Worm (Caenorhabditis elegans) whole organism, late embryonic: ENCODE data around the gene F10E7.11.
A peak's percentile ranks its signal among the peaks of the same experiment; 100 is the strongest.

ENCODE experiments used
- C08G9.2 ChIP-seq: sonication (generic microtip); optimal IDR thresholded peaks from 2 replicates; lab custom pipeline; 2016; ENCODE audit warnings: mild to moderate bottlenecking, missing genetic modification characterization, moderate library complexity, missing compliant biosample characterization
- F13H6.1 ChIP-seq: sonication (generic microtip); optimal IDR thresholded peaks from 2 replicates; lab custom pipeline; 2016; ENCODE audit warnings: missing genetic modification characterization, missing compliant biosample characterization
- T23F11.4 ChIP-seq: fragments of 200-800 bp; sonication (Bioruptor generic); optimal IDR thresholded peaks from 2 replicates; lab custom pipeline; 2018; ENCODE audit warnings: mild to moderate bottlenecking, missing genetic modification characterization, missing compliant biosample characterization
- Y22D7AL.16 ChIP-seq: sonication (generic microtip); optimal IDR thresholded peaks from 2 replicates; lab custom pipeline; 2016; ENCODE audit warnings: missing genetic modification characterization, missing compliant biosample characterization
- ahr-1 ChIP-seq: sonication (generic microtip); optimal IDR thresholded peaks from 2 replicates; lab custom pipeline; 2016; ENCODE audit warnings: missing genetic modification characterization, missing compliant biosample characterization
- ama-1 ChIP-seq: fragments of 150-350 bp; optimal IDR thresholded peaks from 2 replicates; lab custom pipeline; 2014
- ceh-19 ChIP-seq: fragments of 200-800 bp; sonication (Bioruptor generic); optimal IDR thresholded peaks from 2 replicates; lab custom pipeline; 2018; ENCODE audit warnings: mild to moderate bottlenecking, missing genetic modification characterization, missing compliant biosample characterization
- ceh-2 ChIP-seq: sonication (generic microtip); optimal IDR thresholded peaks from 2 replicates; lab custom pipeline; 2016; ENCODE audit warnings: missing genotype, missing genetic modification characterization, missing compliant biosample characterization
- ceh-24 ChIP-seq: sonication (generic microtip); optimal IDR thresholded peaks from 2 replicates; lab custom pipeline; 2016; ENCODE audit warnings: mild to moderate bottlenecking, missing genetic modification characterization, missing compliant biosample characterization
- ceh-30 ChIP-seq: fragments of 150-350 bp; optimal IDR thresholded peaks from 2 replicates; lab custom pipeline; 2014; ENCODE audit warnings: missing biosample characterization, missing genetic modification characterization
- ceh-45 ChIP-seq: fragments of 200-800 bp; sonication (Bioruptor generic); IDR thresholded peaks from 2 replicates; pipeline ENCODE4 v1.3.6; 2022; ENCODE audit warnings: missing genetic modification reagents, missing genetic modification characterization, missing compliant biosample characterization
- ceh-48 ChIP-seq: sonication (generic microtip); optimal IDR thresholded peaks from 2 replicates; lab custom pipeline; 2016; ENCODE audit warnings: missing genetic modification characterization, inconsistent platforms, missing compliant biosample characterization
- ceh-6 ChIP-seq: fragments of 200-800 bp; sonication (Bioruptor generic); optimal IDR thresholded peaks from 2 replicates; lab custom pipeline; 2018; ENCODE audit warnings: mild to moderate bottlenecking, missing genetic modification characterization, missing compliant biosample characterization
- ceh-9 ChIP-seq: sonication (generic microtip); optimal IDR thresholded peaks from 2 replicates; lab custom pipeline; 2016; ENCODE audit warnings: mild to moderate bottlenecking, missing genetic modification characterization, inconsistent platforms, missing compliant biosample characterization
- dmd-4 ChIP-seq: sonication (generic microtip); optimal IDR thresholded peaks from 2 replicates; lab custom pipeline; 2016; ENCODE audit warnings: borderline replicate concordance, missing genetic modification characterization, missing compliant biosample characterization
- elt-4 ChIP-seq: sonication (generic microtip); optimal IDR thresholded peaks from 2 replicates; lab custom pipeline; 2016; ENCODE audit warnings: missing genetic modification characterization, missing compliant biosample characterization
- fkh-10 ChIP-seq: fragments of 150-350 bp; optimal IDR thresholded peaks from 2 replicates; lab custom pipeline; 2014; ENCODE audit warnings: missing biosample characterization, missing genetic modification reagents, missing genetic modification characterization
- hlh-13 ChIP-seq: fragments of 200-800 bp; sonication (Bioruptor generic); optimal IDR thresholded peaks from 2 replicates; lab custom pipeline; 2018; ENCODE audit warnings: mild to moderate bottlenecking, missing genetic modification characterization, missing compliant biosample characterization
- hlh-15 ChIP-seq: sonication (generic microtip); optimal IDR thresholded peaks from 2 replicates; lab custom pipeline; 2016; ENCODE audit warnings: missing genetic modification characterization, missing compliant biosample characterization
- hlh-30 ChIP-seq: sonication (generic microtip); optimal IDR thresholded peaks from 2 replicates; lab custom pipeline; 2017; ENCODE audit warnings: antibody characterized with exemption, missing genetic modification characterization, missing compliant biosample characterization; ENCODE audit not compliant: insufficient read depth
- hlh-6 ChIP-seq: sonication (generic microtip); optimal IDR thresholded peaks from 2 replicates; lab custom pipeline; 2016; ENCODE audit warnings: missing genotype, missing genetic modification characterization, missing compliant biosample characterization
- hlh-8 ChIP-seq: sonication (generic microtip); optimal IDR thresholded peaks from 2 replicates; lab custom pipeline; 2016; ENCODE audit warnings: missing genotype, missing genetic modification characterization, missing compliant biosample characterization
- madf-2 ChIP-seq: sonication (generic microtip); optimal IDR thresholded peaks from 2 replicates; lab custom pipeline; 2017; ENCODE audit warnings: missing genetic modification characterization, missing compliant biosample characterization
- nfya-1 ChIP-seq: sonication (generic microtip); optimal IDR thresholded peaks from 2 replicates; lab custom pipeline; 2017; ENCODE audit warnings: missing genetic modification characterization, mild to moderate bottlenecking, missing compliant biosample characterization, antibody characterized with exemption, moderate library complexity
- odd-2 ChIP-seq: sonication (generic microtip); optimal IDR thresholded peaks from 2 replicates; lab custom pipeline; 2017; ENCODE audit warnings: antibody characterized with exemption, mild to moderate bottlenecking, missing genetic modification characterization, missing compliant biosample characterization
- pat-9 ChIP-seq: fragments of 200-800 bp; sonication (Bioruptor generic); optimal IDR thresholded peaks from 2 replicates; lab custom pipeline; 2018; ENCODE audit warnings: mild to moderate bottlenecking, missing genetic modification characterization, moderate library complexity, missing compliant biosample characterization
- pros-1 ChIP-seq: fragments of 150-350 bp; optimal IDR thresholded peaks from 2 replicates; lab custom pipeline; 2014; ENCODE audit warnings: missing biosample characterization, missing genetic modification reagents, missing genetic modification characterization
- ref-2 ChIP-seq: sonication (generic microtip); optimal IDR thresholded peaks from 2 replicates; lab custom pipeline; 2016; ENCODE audit warnings: missing genetic modification characterization, missing compliant biosample characterization
- sdc-2 ChIP-seq: sonication (generic microtip); optimal IDR thresholded peaks from 2 replicates; lab custom pipeline; 2016; ENCODE audit warnings: missing genotype, missing genetic modification characterization, missing compliant biosample characterization
- sox-2 ChIP-seq: fragments of 200-800 bp; sonication (Bioruptor generic); IDR thresholded peaks from 2 replicates; pipeline ENCODE4 v1.3.6; 2022; ENCODE audit warnings: missing genetic modification reagents, missing genetic modification characterization, missing compliant biosample characterization
- syd-9 ChIP-seq: sonication (generic microtip); optimal IDR thresholded peaks from 2 replicates; lab custom pipeline; 2016; ENCODE audit warnings: mild to moderate bottlenecking, missing genetic modification characterization, moderate library complexity, missing compliant biosample characterization
- tbx-2 ChIP-seq: sonication (generic microtip); optimal IDR thresholded peaks from 2 replicates; lab custom pipeline; 2016; ENCODE audit warnings: missing genetic modification characterization, missing compliant biosample characterization
- tbx-7 ChIP-seq: sonication (generic microtip); optimal IDR thresholded peaks from 2 replicates; lab custom pipeline; 2016; ENCODE audit warnings: missing genotype, missing genetic modification characterization, missing compliant biosample characterization
- unc-55 ChIP-seq: sonication (generic microtip); optimal IDR thresholded peaks from 2 replicates; lab custom pipeline; 2017; ENCODE audit warnings: missing biosample characterization, missing genetic modification reagents, missing genetic modification characterization
- zip-5 ChIP-seq: sonication (generic microtip); optimal IDR thresholded peaks from 2 replicates; lab custom pipeline; 2016; ENCODE audit warnings: missing genetic modification characterization, missing compliant biosample characterization
- ztf-16 ChIP-seq: sonication (generic microtip); optimal IDR thresholded peaks from 2 replicates; lab custom pipeline; 2017; ENCODE audit warnings: missing genetic modification characterization, missing compliant biosample characterization

The F10E7.11 gene

DNA sequence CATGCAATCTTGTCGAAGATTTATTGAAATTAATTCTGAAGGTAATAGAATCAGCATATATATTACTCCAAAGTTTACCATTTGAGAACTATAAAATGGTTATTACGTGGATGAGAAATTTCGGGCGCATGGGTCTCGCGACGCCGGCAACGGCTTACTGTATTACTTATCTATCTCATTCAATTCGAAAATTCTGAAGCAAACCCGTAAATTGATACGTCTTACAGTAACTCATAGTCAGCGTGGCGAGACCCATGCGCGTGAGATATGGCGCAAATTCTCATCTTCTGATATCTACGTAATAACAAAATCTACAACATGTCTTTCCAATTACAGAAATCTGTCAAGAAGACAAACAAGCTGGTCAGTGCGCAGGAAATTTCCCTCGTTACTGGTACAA lies 3.2 kb downstream of the F10E7.11 start:
- TF ChIP-seq ahr-1 (tag; lab: Kevin White, UChicago) (no peak), ceh-24 (no peak), T23F11.4 (GFP tag; lab: Kevin White, UChicago) (no peak), ref-2 (no peak), sox-2 (GFP tag; lab: Robert Waterston, UW) (no peak), zip-5 (tag; lab: Kevin White, UChicago) (no peak), tbx-2 (tag; lab: Kevin White, UChicago) (no peak), pat-9 (tag; lab: Kevin White, UChicago) (no peak), syd-9 (tag; lab: Kevin White, UChicago) (no peak), hlh-8 (no peak), hlh-13 (GFP tag; lab: Kevin White, UChicago) (no peak), sdc-2 (no peak), hlh-30 (tag; lab: Kevin White, UChicago) (no peak), dmd-4 (tag; lab: Kevin White, UChicago) (no peak), nfya-1 (no peak)

DNA sequence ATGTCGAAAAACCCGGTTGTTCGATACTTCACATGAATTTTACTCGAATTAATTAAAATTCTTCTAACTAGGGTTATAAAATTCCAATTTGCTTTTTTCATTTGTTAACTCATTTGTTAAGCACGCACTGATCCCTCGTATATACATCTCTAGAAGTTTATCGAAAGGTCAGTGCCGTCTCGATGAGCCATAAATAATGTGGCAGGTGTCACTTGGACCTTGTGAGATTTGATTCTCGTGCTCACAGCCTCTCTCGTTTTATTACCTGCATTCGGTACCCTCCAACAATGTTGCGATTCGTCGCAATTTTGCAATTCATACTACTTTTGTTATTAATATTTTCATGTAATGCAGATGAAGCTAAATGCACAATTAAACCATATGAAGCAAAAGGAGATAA lies 6.3 kb downstream of the F10E7.11 start, which contains the start of gene spon-1:
Gene spon-1, plus strand, starts transcription at position 208 of the 400 bp plus-strand sequence.
- TF ChIP-seq sox-2 (GFP tag; lab: Robert Waterston, UW) (no peak), Y22D7AL.16 (tag; lab: Kevin White, UChicago) (no peak), unc-55 (GFP tag; lab: Kevin White, UChicago) (peak; percentile 54)
- TF ChIP-seq, all 69 proteins: peak for 1

DNA sequence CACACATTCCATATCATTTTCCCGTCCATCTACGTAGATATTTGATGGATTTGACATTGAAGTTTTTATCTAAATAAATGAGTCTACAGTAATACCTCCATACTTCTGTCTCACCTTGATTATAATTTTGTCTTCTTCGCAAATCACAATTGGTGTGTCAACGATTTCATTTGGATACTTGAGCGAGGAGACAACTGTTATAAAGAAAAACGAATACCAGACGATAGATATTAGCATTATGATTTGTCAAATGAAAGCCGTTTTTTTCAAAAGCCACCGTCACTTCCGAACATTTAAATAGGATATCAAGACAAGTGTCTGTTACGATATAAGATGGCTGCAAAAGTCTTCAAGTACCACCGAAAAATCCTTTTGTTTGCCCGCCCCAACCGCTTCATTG lies 7.1 kb downstream of the F10E7.11 start, which contains the start of gene cutl-5:
Gene cutl-5, minus strand, starts transcription at position 269 of the 400 bp plus-strand sequence.
- TF ChIP-seq ztf-16 (tag; lab: Kevin White, UChicago) (no peak), tbx-2 (tag; lab: Kevin White, UChicago) (no peak), ceh-6 (GFP tag; lab: Kevin White, UChicago) (no peak), ceh-48 (tag; lab: Kevin White, UChicago) (no peak), madf-2 (tag; lab: Kevin White, UChicago) (no peak), tbx-7 (tag; lab: Kevin White, UChicago) (no peak), ceh-24 (no peak), zip-5 (tag; lab: Kevin White, UChicago) (no peak), ceh-30 (tag; lab: Kevin White, UChicago) (no peak), fkh-10 (GFP tag; lab: Kevin White, UChicago) (no peak), ceh-9 (tag; lab: Kevin White, UChicago) (no peak), F13H6.1 (tag; lab: Kevin White, UChicago) (no peak)

DNA sequence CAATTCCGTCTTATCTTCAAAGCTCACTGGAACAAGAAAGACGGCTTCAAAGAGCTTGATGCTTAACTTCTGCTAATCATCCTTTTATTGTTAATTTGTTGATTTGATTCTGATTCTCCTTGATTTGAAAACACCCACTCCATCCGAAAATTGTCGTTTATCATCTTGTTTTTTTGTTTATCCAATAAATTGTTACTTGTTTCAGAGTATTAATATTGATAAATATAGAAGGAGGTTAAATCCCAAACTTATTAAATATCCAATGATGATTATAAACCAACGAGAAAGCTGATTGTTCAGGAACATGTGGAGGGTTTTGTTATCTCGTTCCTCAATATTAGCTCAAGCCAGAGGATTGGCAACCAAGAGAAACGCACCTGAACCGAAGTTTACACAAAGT lies 9.9 kb downstream of the F10E7.11 start, which contains the start of gene F10E7.6:
Gene F10E7.6, plus strand, starts transcription at position 301 of the 400 bp plus-strand sequence.
- TF ChIP-seq elt-4 (tag; lab: Kevin White, UChicago) (no peak), tbx-7 (tag; lab: Kevin White, UChicago) (no peak), ref-2 (no peak), ceh-9 (tag; lab: Kevin White, UChicago) (no peak), ceh-2 (tag; lab: Kevin White, UChicago) (no peak), ama-1 (lab: Kevin White, UChicago) (no peak), pros-1 (tag; lab: Kevin White, UChicago) (no peak), hlh-15 (tag; lab: Kevin White, UChicago) (no peak), zip-5 (tag; lab: Kevin White, UChicago) (no peak), ceh-45 (GFP tag; lab: Robert Waterston, UW) (no peak), odd-2 (tag; lab: Kevin White, UChicago) (no peak), hlh-6 (no peak), ceh-30 (tag; lab: Kevin White, UChicago) (no peak), hlh-13 (GFP tag; lab: Kevin White, UChicago) (no peak), T23F11.4 (GFP tag; lab: Kevin White, UChicago) (no peak), C08G9.2 (tag; lab: Kevin White, UChicago) (no peak), ceh-19 (GFP tag; lab: Kevin White, UChicago) (no peak)
